Fruit fly (Drosophila melanogaster) whole organism, wandering third instar larva: ENCODE data around the gene Kal1.

Experiments used
- Abd-B ChIP-seq: fragments of >200 bp; optimal IDR thresholded peaks from 2 replicates; lab custom pipeline; 2017; ENCODE audit warnings: missing biosample characterization, missing genetic modification characterization
- CrebA ChIP-seq: fragments of 200-800 bp; sonication (Bioruptor generic); optimal IDR thresholded peaks from 2 replicates; lab custom pipeline; 2016; ENCODE audit warnings: missing biosample characterization, mild to moderate bottlenecking, missing genetic modification characterization, borderline replicate concordance
- HLH106 ChIP-seq: fragments of 200-800 bp; optimal IDR thresholded peaks from 3 replicates; lab custom pipeline; 2019; ENCODE audit warnings: missing biosample characterization, mild to moderate bottlenecking, missing genetic modification characterization, moderate library complexity
- Myc ChIP-seq: fragments of >200 bp; optimal IDR thresholded peaks from 2 replicates; lab custom pipeline; 2017
- Vsx2 ChIP-seq: fragments of 200-300, 225-300 bp; sonication (Bioruptor generic); optimal IDR thresholded peaks from 2 replicates; lab custom pipeline; 2018; ENCODE audit warnings: missing biosample characterization, missing genetic modification characterization; ENCODE audit not compliant: partially characterized antibody
- psq ChIP-seq: fragments of 200-800 bp; sonication (Bioruptor generic); optimal IDR thresholded peaks from 3 replicates; lab custom pipeline; 2017; ENCODE audit warnings: missing biosample characterization, mild to moderate bottlenecking, missing genetic modification characterization, moderate library complexity
- sage ChIP-seq: fragments of 200-800 bp; sonication (Bioruptor generic); optimal IDR thresholded peaks from 2 replicates; lab custom pipeline; 2016; ENCODE audit warnings: missing biosample characterization, mild to moderate bottlenecking, missing genetic modification characterization
- sv ChIP-seq: fragments of 200-800 bp; sonication (Bioruptor generic); optimal IDR thresholded peaks from 3 replicates; lab custom pipeline; 2016; ENCODE audit warnings: missing biosample characterization, missing genetic modification characterization

DNA sequence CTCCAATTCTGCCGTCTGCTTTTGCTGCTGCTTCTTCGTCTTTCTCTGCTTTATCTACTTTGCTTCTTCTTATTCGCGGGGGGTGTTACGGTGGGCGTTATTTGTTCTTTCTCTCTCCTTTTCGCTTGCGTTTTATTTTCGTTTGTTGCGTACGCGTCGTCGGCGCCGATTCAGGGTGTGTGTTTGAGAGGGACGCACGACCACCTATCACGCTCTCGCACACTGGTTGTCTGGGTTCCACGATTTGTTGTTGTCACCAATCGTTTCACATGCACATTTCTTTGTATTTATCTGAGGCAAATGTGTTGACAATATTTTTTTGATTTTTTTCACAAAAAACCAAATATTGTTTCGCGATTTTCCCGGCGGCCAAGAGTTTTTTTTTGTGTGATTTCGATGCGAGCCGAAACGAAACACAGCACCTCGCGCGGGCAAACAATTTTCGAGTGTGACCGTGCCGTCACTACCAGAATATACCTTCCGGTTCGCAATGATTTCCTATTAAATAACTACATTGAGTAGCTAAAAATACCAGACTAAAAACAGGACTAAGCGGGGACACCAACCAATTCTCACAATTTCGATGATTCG is 35.8 kb upstream of the Kal1 start, which contains the start of gene Syx1A:
- TF ChIP-seq sage (GFP tag; lab: Kevin White, UChicago): no peak
- peak; percentile 23 for TF ChIP-seq HLH106
- TF ChIP-seq CrebA (GFP tag; lab: Kevin White, UChicago): no peak
- TF ChIP-seq Myc (lab: Kevin White, UChicago): no peak
- no peak for TF ChIP-seq Abd-B (GFP tag; lab: Kevin White, UChicago)
- no peak for TF ChIP-seq sv (GFP tag; lab: Kevin White, UChicago)
- TF ChIP-seq Vsx2 (GFP tag; lab: Kevin White, UChicago): no peak
- peak; percentile 100 for TF ChIP-seq psq (GFP tag; lab: Kevin White, UChicago)
